Fruit fly (Drosophila melanogaster): ENCODE measurements around the gene CG4041.

dm6 chrX:4940527-4940926 is 22.3 kb upstream of the CG4041 start:
- TF ChIP-seq psq (optimal IDR thresholded peaks at IDR 0.05) (no peak), insv (optimal IDR thresholded peaks at IDR 0.05) (no peak), ttk (optimal IDR thresholded peaks at IDR 0.05) (no peak), Sin3A (optimal IDR thresholded peaks at IDR 0.05) (no peak), h (optimal IDR thresholded peaks at IDR 0.05) (no peak), Myc (optimal IDR thresholded peaks at IDR 0.05) (no peak)
